Worm (Caenorhabditis elegans): ENCODE data around the gene Y57G11C.52.

DNA sequence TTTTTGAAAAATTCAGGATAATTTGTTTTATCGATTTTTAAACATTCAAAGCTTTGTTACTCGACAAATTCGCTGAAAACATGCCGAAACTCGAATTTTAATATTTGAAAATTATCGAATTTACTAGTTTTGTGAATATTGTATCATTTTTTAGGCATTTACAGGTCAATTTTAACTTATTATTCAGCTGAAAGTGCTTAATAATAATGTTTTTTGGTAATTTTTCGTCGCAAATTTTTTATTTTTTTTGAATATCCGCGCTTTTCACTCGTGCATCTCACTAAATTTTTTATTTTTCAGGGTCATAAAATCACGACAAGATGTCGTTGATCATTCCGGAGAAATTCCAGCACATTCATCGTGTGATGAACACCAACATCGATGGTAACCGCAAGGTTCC, 28.4 kb upstream of the Y57G11C.52 start, which contains the start of gene rps-18:
- TF ChIP-seq ztf-11 (tag; optimal IDR thresholded peaks at IDR 0.05) (no peak), snpc-4 (tag; optimal IDR thresholded peaks at IDR 0.05) (no peak), pha-4 (tag; optimal IDR thresholded peaks at IDR 0.05) (no peak), mab-5 (tag; optimal IDR thresholded peaks at IDR 0.05) (no peak), lin-13 (tag; optimal IDR thresholded peaks at IDR 0.05) (no peak), mep-1 (tag; optimal IDR thresholded peaks at IDR 0.05) (no peak), lsy-2 (tag; optimal IDR thresholded peaks at IDR 0.05) (no peak), cnd-1 (tag; optimal IDR thresholded peaks at IDR 0.05) (no peak), ces-1 (GFP tag; optimal IDR thresholded peaks at IDR 0.05) (no peak), nhr-237 (tag; optimal IDR thresholded peaks at IDR 0.05) (no peak), unc-120 (tag; optimal IDR thresholded peaks at IDR 0.05; ENCODE audit: poor library complexity, severe bottlenecking) (no peak), sptf-1 (tag; optimal IDR thresholded peaks at IDR 0.05) (no peak), nhr-28 (tag; optimal IDR thresholded peaks at IDR 0.05) (no peak), nhr-76 (tag; optimal IDR thresholded peaks at IDR 0.05) (no peak)

Measured in whole organism, mixed stage, embryonic.